Worm (Caenorhabditis elegans) whole organism, late embryonic: Measurements from ENCODE around the gene atf-7.

Source experiments
- ceh-14 ChIP-seq: sonication (generic microtip); optimal IDR thresholded peaks from 2 replicates; lab custom pipeline; 2016; ENCODE audit warnings: missing genotype, missing genetic modification characterization, missing compliant biosample characterization
- dmd-4 ChIP-seq: sonication (generic microtip); optimal IDR thresholded peaks from 2 replicates; lab custom pipeline; 2016; ENCODE audit warnings: borderline replicate concordance, missing genetic modification characterization, missing compliant biosample characterization
- hlh-6 ChIP-seq: sonication (generic microtip); optimal IDR thresholded peaks from 2 replicates; lab custom pipeline; 2016; ENCODE audit warnings: missing genotype, missing genetic modification characterization, missing compliant biosample characterization
- hlh-8 ChIP-seq: sonication (generic microtip); optimal IDR thresholded peaks from 2 replicates; lab custom pipeline; 2016; ENCODE audit warnings: missing genotype, missing genetic modification characterization, missing compliant biosample characterization
- lin-11 ChIP-seq: fragments of 200-800 bp; sonication (Bioruptor generic); optimal IDR thresholded peaks from 2 replicates; lab custom pipeline; 2018; ENCODE audit warnings: mild to moderate bottlenecking, missing genetic modification characterization, missing compliant biosample characterization
- pat-9 ChIP-seq: fragments of 200-800 bp; sonication (Bioruptor generic); optimal IDR thresholded peaks from 2 replicates; lab custom pipeline; 2018; ENCODE audit warnings: mild to moderate bottlenecking, missing genetic modification characterization, moderate library complexity, missing compliant biosample characterization
- pha-4 ChIP-seq: fragments of 150-350 bp; optimal IDR thresholded peaks from 2 replicates; lab custom pipeline; 2018; ENCODE audit warnings: missing biosample characterization, missing genetic modification reagents, missing genetic modification characterization
- pqm-1 ChIP-seq: sonication (generic microtip); optimal IDR thresholded peaks from 2 replicates; lab custom pipeline; 2016; ENCODE audit warnings: missing genetic modification characterization, missing compliant biosample characterization
- ztf-16 ChIP-seq: sonication (generic microtip); optimal IDR thresholded peaks from 2 replicates; lab custom pipeline; 2017; ENCODE audit warnings: missing genetic modification characterization, missing compliant biosample characterization

DNA sequence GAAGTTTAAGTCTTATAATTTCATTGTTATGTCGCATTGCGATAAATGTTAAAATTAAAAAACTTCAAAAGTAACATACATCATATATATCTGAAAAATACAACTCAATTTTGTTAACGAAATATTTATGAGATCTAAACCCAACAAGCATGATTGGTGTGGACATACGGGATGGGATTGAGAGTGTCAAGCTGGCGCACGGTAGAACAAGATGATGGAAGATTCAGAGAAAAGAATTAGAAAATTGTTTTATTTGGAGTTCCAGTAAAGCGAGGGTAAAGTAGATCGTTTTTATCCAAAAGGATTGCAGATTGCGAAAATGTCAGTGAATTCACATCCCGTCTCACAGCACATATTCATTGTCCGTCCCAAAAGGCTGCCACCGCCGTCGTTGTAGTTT is 22.0 kb downstream of the atf-7 start:
- no peak for TF ChIP-seq ztf-16 (tag; lab: Kevin White, UChicago)
- TF ChIP-seq hlh-8 = no peak
- no peak for TF ChIP-seq ceh-14
- no peak for TF ChIP-seq pqm-1
- TF ChIP-seq hlh-6 = no peak
- no peak for TF ChIP-seq pat-9 (tag; lab: Kevin White, UChicago)
- TF ChIP-seq pha-4 (tag; lab: Kevin White, UChicago) = no peak
- no peak for TF ChIP-seq dmd-4 (tag; lab: Kevin White, UChicago)
- TF ChIP-seq lin-11 (tag; lab: Kevin White, UChicago) = no peak
